Worm (Caenorhabditis elegans) whole organism, young adult: Measurements from ENCODE around the gene T19D12.9.

Experiments
- B0336.3 ChIP-seq: fragments of 200-800 bp; sonication (Bioruptor generic); IDR thresholded peaks from 2 replicates; pipeline ENCODE4 v1.3.6; 2022; ENCODE audit warnings: missing genetic modification characterization, missing compliant biosample characterization
- ama-1 ChIP-seq, 3 experiments: fragments of 150-350 bp in 1 of 3; sonication (generic microtip) in 2 of 3; optimal IDR thresholded peaks; 2 replicates each; lab custom pipeline; 2014 to 2018; ENCODE audit warnings: missing biosample characterization in 2 of 3, missing genetic modification characterization in 2 of 3, missing genetic modification reagents in 2 of 3
- somi-1 ChIP-seq: fragments of 200-800 bp; sonication (Bioruptor generic); optimal IDR thresholded peaks from 2 replicates; lab custom pipeline; 2018; ENCODE audit warnings: mild to moderate bottlenecking, missing genetic modification characterization, missing compliant biosample characterization

- TF ChIP-seq B0336.3 (no peak), ama-1 (optimal IDR thresholded peaks at IDR 0.05; lab: Kevin White, UChicago) (no peak), ama-1 (GFP tag; optimal IDR thresholded peaks at IDR 0.05; lab: Kevin White, UChicago) (no peak), somi-1 (no peak)
Observed at ce11 chrII:6663799-6664198, 9.6 kb upstream of the T19D12.9 start.
